Fruit fly (Drosophila melanogaster) whole organism, embryonic: ENCODE data around the gene Sfp33A2.

Experiments used
- BtbVII ChIP-seq: fragments of 200-800 bp; sonication (Bioruptor generic); optimal IDR thresholded peaks from 3 replicates; lab custom pipeline; 2017; ENCODE audit warnings: missing biosample characterization, mild to moderate bottlenecking, missing genetic modification characterization
- C15 ChIP-seq: fragments of 200-800 bp; sonication (Bioruptor generic); IDR thresholded peaks from 3 replicates; pipeline ENCODE4 v1.3.6; 2022; ENCODE audit warnings: missing biosample characterization, missing genetic modification characterization
- CG10267 ChIP-seq: fragments of 200-800 bp; sonication (Bioruptor generic); optimal IDR thresholded peaks from 2 replicates; lab custom pipeline; 2018; ENCODE audit warnings: missing biosample characterization, mild to moderate bottlenecking, missing genetic modification characterization, moderate library complexity
- CG12236 ChIP-seq: fragments of 200-800 bp; sonication (Bioruptor generic); optimal IDR thresholded peaks from 2 replicates; lab custom pipeline; 2016; ENCODE audit warnings: missing biosample characterization, missing genetic modification characterization
- CG1233 ChIP-seq: fragments of 200-800 bp; sonication (Bioruptor generic); optimal IDR thresholded peaks from 4 replicates; lab custom pipeline; 2018; ENCODE audit warnings: missing biosample characterization, mild to moderate bottlenecking, missing genetic modification characterization
- CG12391 ChIP-seq: fragments of 200-800 bp; sonication (Bioruptor generic); optimal IDR thresholded peaks from 3 replicates; lab custom pipeline; 2018; ENCODE audit warnings: missing biosample characterization, mild to moderate bottlenecking, missing genetic modification characterization, moderate library complexity
- CG13123 ChIP-seq: fragments of 200-800 bp; sonication (Bioruptor generic); optimal IDR thresholded peaks from 2 replicates; lab custom pipeline; 2016; ENCODE audit warnings: missing biosample characterization, missing genetic modification characterization
- CG17385 ChIP-seq: fragments of 200-800 bp; sonication (Bioruptor generic); optimal IDR thresholded peaks from 3 replicates; lab custom pipeline; 2018; ENCODE audit warnings: missing biosample characterization, mild to moderate bottlenecking, missing genetic modification characterization
- CG18599 ChIP-seq: fragments of 200-800 bp; sonication (Bioruptor generic); optimal IDR thresholded peaks from 3 replicates; lab custom pipeline; 2017; ENCODE audit warnings: missing biosample characterization, missing genetic modification characterization, mild to moderate bottlenecking, moderate library complexity, missing genetic modification reagents
- CG18764 ChIP-seq: fragments of 200-800 bp; sonication (Bioruptor generic); optimal IDR thresholded peaks from 3 replicates; lab custom pipeline; 2016; ENCODE audit warnings: missing biosample characterization, missing genetic modification characterization
- CG3281 ChIP-seq: fragments of 200-800 bp; sonication (Bioruptor generic); optimal IDR thresholded peaks from 3 replicates; lab custom pipeline; 2017; ENCODE audit warnings: missing biosample characterization, mild to moderate bottlenecking, missing genetic modification characterization
- CG4404 ChIP-seq: fragments of 200-800 bp; sonication (Bioruptor generic); IDR thresholded peaks from 2 replicates; pipeline ENCODE4 v1.3.6; 2022; ENCODE audit warnings: missing biosample characterization, missing genetic modification characterization
- CG6689 ChIP-seq: fragments of 200-800 bp; sonication (Bioruptor generic); IDR thresholded peaks from 2 replicates; pipeline ENCODE4 v1.3.6; 2022; ENCODE audit warnings: missing biosample characterization, missing genetic modification characterization
- CG7839 ChIP-seq: fragments of 200-800 bp; sonication (Bioruptor generic); optimal IDR thresholded peaks from 3 replicates; lab custom pipeline; 2018; ENCODE audit warnings: missing biosample characterization, mild to moderate bottlenecking, missing genetic modification characterization, moderate library complexity
- CG7987 ChIP-seq: fragments of 200-800 bp; sonication (Bioruptor generic); optimal IDR thresholded peaks from 2 replicates; lab custom pipeline; 2018; ENCODE audit warnings: missing biosample characterization, mild to moderate bottlenecking, missing genetic modification characterization, moderate library complexity
- CG8359 ChIP-seq: fragments of 200-800 bp; sonication (Bioruptor generic); optimal IDR thresholded peaks from 2 replicates; lab custom pipeline; 2017; ENCODE audit warnings: missing biosample characterization, mild to moderate bottlenecking, missing genetic modification characterization, borderline replicate concordance
- CG9817 ChIP-seq: fragments of 200-800 bp; sonication (Bioruptor generic); optimal IDR thresholded peaks from 2 replicates; lab custom pipeline; 2018; ENCODE audit warnings: missing biosample characterization, mild to moderate bottlenecking, missing genetic modification characterization, moderate library complexity
- CG9876 ChIP-seq: fragments of 200-800 bp; sonication (Bioruptor generic); optimal IDR thresholded peaks from 2 replicates; lab custom pipeline; 2016; ENCODE audit warnings: missing biosample characterization, missing genetic modification characterization
- D ChIP-seq, 2 experiments: fragments of 200-800 bp in 1 of 2; fragments of >200 bp in 1 of 2; sonication (Bioruptor generic) in 1 of 2; optimal IDR thresholded peaks; 2 replicates in 1 of 2; 3 replicates in 1 of 2; lab custom pipeline; 2017; ENCODE audit warnings: mild to moderate bottlenecking in 1 of 2, missing biosample characterization in 1 of 2, missing genetic modification characterization in 1 of 2, missing genetic modification reagents in 1 of 2
- D19B ChIP-seq: fragments of 200-800 bp; sonication (Bioruptor generic); optimal IDR thresholded peaks from 2 replicates; lab custom pipeline; 2017; ENCODE audit warnings: missing biosample characterization, mild to moderate bottlenecking, missing genetic modification characterization
- Elba2 ChIP-seq: fragments of 200-800 bp; sonication (Bioruptor generic); optimal IDR thresholded peaks from 3 replicates; lab custom pipeline; 2016; ENCODE audit warnings: missing biosample characterization, missing genetic modification characterization
- H2.0 ChIP-seq: fragments of 200-800 bp; sonication (Bioruptor generic); IDR thresholded peaks from 2 replicates; pipeline ENCODE4 v1.3.6; 2022; ENCODE audit warnings: missing biosample characterization, missing genetic modification characterization
- Lim3 ChIP-seq: fragments of 200-800 bp; sonication (Bioruptor generic); IDR thresholded peaks from 2 replicates; pipeline ENCODE4 v1.3.6; 2022; ENCODE audit warnings: missing biosample characterization, missing genetic modification characterization
- MBD-R2 ChIP-seq: fragments of 200-800 bp; sonication (Bioruptor generic); IDR thresholded peaks from 2 replicates; pipeline ENCODE4 v1.3.6; 2022; ENCODE audit warnings: missing biosample characterization, missing genetic modification characterization
- Med ChIP-seq: fragments of 200-800 bp; sonication (Bioruptor generic); peaks from one replicate; lab custom pipeline; 2016; ENCODE audit warnings: missing biosample characterization, missing genetic modification characterization, mild to moderate bottlenecking, inconsistent platforms, moderate library complexity
- Meics ChIP-seq: fragments of 200-800 bp; sonication (Bioruptor generic); optimal IDR thresholded peaks from 2 replicates; lab custom pipeline; 2017; ENCODE audit warnings: missing biosample characterization, mild to moderate bottlenecking, missing genetic modification characterization
- Neu2 ChIP-seq: fragments of 200-800 bp; sonication (Bioruptor generic); optimal IDR thresholded peaks from 3 replicates; lab custom pipeline; 2016; ENCODE audit warnings: missing biosample characterization, missing genetic modification characterization, borderline replicate concordance
- Stat92E ChIP-seq, 3 experiments: fragments of >200 bp in 2 of 3; fragments of 200-800 bp in 1 of 3; sonication (Bioruptor generic) in 1 of 3; optimal IDR thresholded peaks; 2 replicates each; lab custom pipeline; 2017 to 2019; ENCODE audit warnings: missing biosample characterization in 3 of 3, missing genetic modification characterization in 3 of 3, mild to moderate bottlenecking in 1 of 3, moderate library complexity in 1 of 3
- Tbp ChIP-seq: fragments of >200 bp; optimal IDR thresholded peaks from 2 replicates; lab custom pipeline; 2018; ENCODE audit warnings: missing biosample characterization, missing genetic modification characterization
- Usf ChIP-seq: fragments of 200-800 bp; sonication (Bioruptor generic); optimal IDR thresholded peaks from 2 replicates; lab custom pipeline; 2017; ENCODE audit warnings: missing genotype, missing biosample characterization, missing genetic modification characterization
- YL-1 ChIP-seq: fragments of 200-800 bp; sonication (Bioruptor generic); optimal IDR thresholded peaks from 3 replicates; lab custom pipeline; 2017; ENCODE audit warnings: missing biosample characterization, mild to moderate bottlenecking, missing genetic modification characterization
- btn ChIP-seq: fragments of 200-800 bp; sonication (Bioruptor generic); optimal IDR thresholded peaks from 2 replicates; lab custom pipeline; 2016; ENCODE audit warnings: missing biosample characterization, missing genetic modification characterization
- chinmo ChIP-seq: fragments of 200-800 bp; sonication (Bioruptor generic); IDR thresholded peaks from 4 replicates; pipeline ENCODE4 v1.3.6; 2022; ENCODE audit warnings: missing biosample characterization, missing genetic modification characterization; ENCODE audit not compliant: partially characterized antibody
- ci ChIP-seq: fragments of 200-800 bp; sonication (Bioruptor generic); IDR thresholded peaks from 3 replicates; pipeline ENCODE4 v1.3.6; 2022; ENCODE audit warnings: missing biosample characterization, missing genetic modification characterization
- dati ChIP-seq: fragments of 200-800 bp; sonication (Bioruptor generic); IDR thresholded peaks from 2 replicates; pipeline ENCODE4 v1.3.6; 2022; ENCODE audit warnings: missing biosample characterization, missing genetic modification characterization
- exex ChIP-seq: fragments of 200-800 bp; sonication (Bioruptor generic); optimal IDR thresholded peaks from 4 replicates; lab custom pipeline; 2018; ENCODE audit warnings: missing biosample characterization, mild to moderate bottlenecking, missing genetic modification characterization, moderate library complexity
- fd96Cb ChIP-seq: fragments of 200-800 bp; sonication (Bioruptor generic); optimal IDR thresholded peaks from 2 replicates; lab custom pipeline; 2018; ENCODE audit warnings: missing biosample characterization, mild to moderate bottlenecking, missing genetic modification characterization, moderate library complexity
- fru ChIP-seq: fragments of >200 bp; optimal IDR thresholded peaks from 2 replicates; lab custom pipeline; 2017
- fu2 ChIP-seq: fragments of 200-800 bp; sonication (Bioruptor generic); optimal IDR thresholded peaks from 2 replicates; lab custom pipeline; 2016; ENCODE audit warnings: missing biosample characterization, missing genetic modification characterization
- gfzf ChIP-seq: fragments of 200-800 bp; sonication (Bioruptor generic); optimal IDR thresholded peaks from 2 replicates; lab custom pipeline; 2016; ENCODE audit warnings: missing biosample characterization, mild to moderate bottlenecking, missing genetic modification characterization, moderate library complexity
- her ChIP-seq: fragments of 200-800 bp; sonication (Bioruptor generic); optimal IDR thresholded peaks from 2 replicates; lab custom pipeline; 2016; ENCODE audit warnings: missing biosample characterization, missing genetic modification characterization
- lola ChIP-seq, 3 experiments: fragments of >200 bp in 2 of 3; fragments of 200-800 bp in 1 of 3; sonication (Bioruptor generic) in 1 of 3; optimal IDR thresholded peaks; 2 replicates each; lab custom pipeline; 2017 to 2019; ENCODE audit warnings: missing biosample characterization in 3 of 3, missing genetic modification characterization in 3 of 3, mild to moderate bottlenecking in 1 of 3, moderate library complexity in 1 of 3
- odd ChIP-seq: fragments of 200-800 bp; sonication (Bioruptor generic); optimal IDR thresholded peaks from 2 replicates; lab custom pipeline; 2017; ENCODE audit warnings: missing biosample characterization, mild to moderate bottlenecking, missing genetic modification characterization
- pb ChIP-seq: fragments of 200-800 bp; sonication (Bioruptor generic); optimal IDR thresholded peaks from 3 replicates; lab custom pipeline; 2016; ENCODE audit warnings: missing biosample characterization, missing genetic modification characterization
- row ChIP-seq: fragments of 200-800 bp; sonication (Bioruptor generic); IDR thresholded peaks from 3 replicates; pipeline ENCODE4 v1.3.6; 2022; ENCODE audit warnings: missing biosample characterization, missing genetic modification characterization
- sens ChIP-seq: fragments of 200-800 bp; sonication (Bioruptor generic); peaks from one replicate; lab custom pipeline; 2016; ENCODE audit warnings: missing biosample characterization, missing genetic modification characterization
- ssp ChIP-seq: fragments of 200-800 bp; sonication (Bioruptor generic); IDR thresholded peaks from 2 replicates; pipeline ENCODE4 v1.3.6; 2022; ENCODE audit warnings: missing biosample characterization, missing genetic modification characterization
- tll ChIP-seq, 2 experiments: fragments of 200-800 bp in 1 of 2; fragments of >200 bp in 1 of 2; sonication (Bioruptor generic) in 1 of 2; optimal IDR thresholded peaks; 2 replicates each; lab custom pipeline; 2017 to 2019; ENCODE audit warnings: missing biosample characterization in 2 of 2, missing genetic modification characterization in 2 of 2, mild to moderate bottlenecking in 1 of 2, moderate library complexity in 1 of 2

Sfp33A2 gene

dm6 chr2L:11812781-11813664 lies 24.5 kb upstream of the Sfp33A2 start (continued):
- TF ChIP-seq H2.0 (GFP tag; lab: Robert Waterston, UW) (no peak), her (GFP tag; lab: Kevin White, UChicago) (no peak), CG13123 (GFP tag; lab: Kevin White, UChicago) (no peak), D19B (peak; percentile 5), CG12236 (GFP tag; lab: Kevin White, UChicago) (no peak), tll (GFP tag; optimal IDR thresholded peaks at IDR 0.05; lab: Kevin White, UChicago) (no peak), CG12391 (tag; lab: Kevin White, UChicago) (no peak), Med (GFP tag; lab: Kevin White, UChicago) (peak; percentile 33), CG3281 (GFP tag; lab: Kevin White, UChicago) (peak; percentile 15), CG9876 (no peak), fd96Cb (tag; lab: Kevin White, UChicago) (no peak), dati (GFP tag; lab: Robert Waterston, UW) (no peak), pb (GFP tag; lab: Kevin White, UChicago) (no peak), lola (GFP tag; optimal IDR thresholded peaks at IDR 0.05; lab: Kevin White, UChicago) (no peak), CG10267 (no peak), CG18764 (GFP tag; lab: Kevin White, UChicago) (no peak), Elba2 (GFP tag; lab: Kevin White, UChicago) (no peak), CG4404 (GFP tag; lab: Robert Waterston, UW) (no peak), CG7987 (GFP tag; lab: Kevin White, UChicago) (no peak), CG6689 (GFP tag; lab: Robert Waterston, UW) (no peak), CG17385 (GFP tag; lab: Kevin White, UChicago) (peak; percentile 93), exex (tag; lab: Kevin White, UChicago) (peak; percentile 27), CG18599 (GFP tag; lab: Kevin White, UChicago) (no peak), chinmo (GFP tag; lab: Robert Waterston, UW) (0 out of 4 replicates have a peak, but pooled peaks have one; percentile 68), MBD-R2 (GFP tag; lab: Robert Waterston, UW) (peak; percentile 43; the same call in 1 of the 2 replicates), CG7839 (tag; lab: Kevin White, UChicago) (peak; percentile 8), sens (peak; percentile 57), gfzf (no peak), fru (lab: Kevin White, UChicago) (no peak), Neu2 (GFP tag; lab: Kevin White, UChicago) (no peak)
- TF ChIP-seq, all 482 proteins: peak for 26

dm6 chr2L:11813665-11814087 lies 23.8 kb upstream of the Sfp33A2 start, which contains the start of gene CycY:
CycY (minus strand) TSS chr2L:11813780.
- TF ChIP-seq odd (GFP tag; lab: Kevin White, UChicago) (no peak), Stat92E (GFP tag; optimal IDR thresholded peaks at IDR 0.05; lab: Kevin White, UChicago) (peak in 1 of 3 experiments; percentile 6), CG6689 (GFP tag; lab: Robert Waterston, UW) (no peak), ci (GFP tag; lab: Robert Waterston, UW) (no peak), D (optimal IDR thresholded peaks at IDR 0.05; lab: Kevin White, UChicago) (no peak), D (GFP tag; optimal IDR thresholded peaks at IDR 0.05; lab: Kevin White, UChicago) (no peak), CG9817 (no peak), Lim3 (GFP tag; lab: Robert Waterston, UW) (no peak), Usf (GFP tag; lab: Kevin White, UChicago) (no peak), Tbp (GFP tag; lab: Kevin White, UChicago) (no peak), Meics (GFP tag; lab: Kevin White, UChicago) (no peak), CG1233 (no peak), ssp (GFP tag; lab: Robert Waterston, UW) (0 out of 2 replicates have a peak, but pooled peaks have one; percentile 9), btn (GFP tag; lab: Kevin White, UChicago) (no peak), YL-1 (GFP tag; lab: Kevin White, UChicago) (peak; percentile 40), fu2 (GFP tag; lab: Kevin White, UChicago) (no peak), CG8359 (GFP tag; lab: Kevin White, UChicago) (no peak), C15 (GFP tag; lab: Robert Waterston, UW) (no peak), row (peak; percentile 24; the same call in 1 of the 3 replicates), fd96Cb (tag; lab: Kevin White, UChicago) (no peak), BtbVII (GFP tag; lab: Kevin White, UChicago) (no peak)
